Worm (Caenorhabditis elegans) whole organism, late embryonic: ENCODE measurements around the gene col-165.
"Not testable (repeated sequence)": the region's sequence is repeated elsewhere in the genome, so short reads cannot be mapped to it uniquely, and the experiment has no call there.

Source experiments
- C38D4.7 ChIP-seq: fragments of 200-800 bp; sonication (Bioruptor generic); optimal IDR thresholded peaks from 2 replicates; lab custom pipeline; 2018; ENCODE audit warnings: mild to moderate bottlenecking, missing genetic modification characterization, moderate library complexity, missing compliant biosample characterization
- T23F11.4 ChIP-seq: fragments of 200-800 bp; sonication (Bioruptor generic); optimal IDR thresholded peaks from 2 replicates; lab custom pipeline; 2018; ENCODE audit warnings: mild to moderate bottlenecking, missing genetic modification characterization, missing compliant biosample characterization
- ceh-2 ChIP-seq: sonication (generic microtip); optimal IDR thresholded peaks from 2 replicates; lab custom pipeline; 2016; ENCODE audit warnings: missing genotype, missing genetic modification characterization, missing compliant biosample characterization
- ceh-24 ChIP-seq: sonication (generic microtip); optimal IDR thresholded peaks from 2 replicates; lab custom pipeline; 2016; ENCODE audit warnings: mild to moderate bottlenecking, missing genetic modification characterization, missing compliant biosample characterization
- ceh-30 ChIP-seq: fragments of 150-350 bp; optimal IDR thresholded peaks from 2 replicates; lab custom pipeline; 2014; ENCODE audit warnings: missing biosample characterization, missing genetic modification characterization
- ceh-31 ChIP-seq: sonication (generic microtip); optimal IDR thresholded peaks from 2 replicates; lab custom pipeline; 2016; ENCODE audit warnings: missing genetic modification characterization, missing compliant biosample characterization
- ceh-45 ChIP-seq: fragments of 200-800 bp; sonication (Bioruptor generic); IDR thresholded peaks from 2 replicates; pipeline ENCODE4 v1.3.6; 2022; ENCODE audit warnings: missing genetic modification reagents, missing genetic modification characterization, missing compliant biosample characterization
- ceh-48 ChIP-seq: sonication (generic microtip); optimal IDR thresholded peaks from 2 replicates; lab custom pipeline; 2016; ENCODE audit warnings: missing genetic modification characterization, inconsistent platforms, missing compliant biosample characterization
- ceh-9 ChIP-seq: sonication (generic microtip); optimal IDR thresholded peaks from 2 replicates; lab custom pipeline; 2016; ENCODE audit warnings: mild to moderate bottlenecking, missing genetic modification characterization, inconsistent platforms, missing compliant biosample characterization
- dve-1 ChIP-seq: sonication (generic microtip); optimal IDR thresholded peaks from 2 replicates; lab custom pipeline; 2017; ENCODE audit warnings: antibody characterized with exemption, mild to moderate bottlenecking, missing genetic modification characterization, missing compliant biosample characterization
- elt-4 ChIP-seq: sonication (generic microtip); optimal IDR thresholded peaks from 2 replicates; lab custom pipeline; 2016; ENCODE audit warnings: missing genetic modification characterization, missing compliant biosample characterization
- ets-4 ChIP-seq: sonication (generic microtip); optimal IDR thresholded peaks from 2 replicates; lab custom pipeline; 2016; ENCODE audit warnings: missing genetic modification characterization, missing compliant biosample characterization
- eyg-1 ChIP-seq: sonication (generic microtip); optimal IDR thresholded peaks from 2 replicates; lab custom pipeline; 2016; ENCODE audit warnings: missing genotype, missing genetic modification characterization, missing compliant biosample characterization
- fax-1 ChIP-seq: sonication (generic microtip); optimal IDR thresholded peaks from 2 replicates; lab custom pipeline; 2016; ENCODE audit warnings: missing genotype, missing genetic modification characterization, missing compliant biosample characterization
- fkh-6 ChIP-seq: sonication (generic microtip); optimal IDR thresholded peaks from 2 replicates; lab custom pipeline; 2016; ENCODE audit warnings: missing genetic modification characterization, missing compliant biosample characterization
- hlh-13 ChIP-seq: fragments of 200-800 bp; sonication (Bioruptor generic); optimal IDR thresholded peaks from 2 replicates; lab custom pipeline; 2018; ENCODE audit warnings: mild to moderate bottlenecking, missing genetic modification characterization, missing compliant biosample characterization
- hlh-30 ChIP-seq: sonication (generic microtip); optimal IDR thresholded peaks from 2 replicates; lab custom pipeline; 2017; ENCODE audit warnings: antibody characterized with exemption, missing genetic modification characterization, missing compliant biosample characterization; ENCODE audit not compliant: insufficient read depth
- lin-11 ChIP-seq: fragments of 200-800 bp; sonication (Bioruptor generic); optimal IDR thresholded peaks from 2 replicates; lab custom pipeline; 2018; ENCODE audit warnings: mild to moderate bottlenecking, missing genetic modification characterization, missing compliant biosample characterization
- nfya-1 ChIP-seq: sonication (generic microtip); optimal IDR thresholded peaks from 2 replicates; lab custom pipeline; 2017; ENCODE audit warnings: missing genetic modification characterization, mild to moderate bottlenecking, missing compliant biosample characterization, antibody characterized with exemption, moderate library complexity
- nhr-232 ChIP-seq: sonication (generic microtip); optimal IDR thresholded peaks from 2 replicates; lab custom pipeline; 2016; ENCODE audit warnings: missing genetic modification characterization, missing compliant biosample characterization
- pag-3 ChIP-seq: sonication (generic microtip); optimal IDR thresholded peaks from 2 replicates; lab custom pipeline; 2016; ENCODE audit warnings: missing compliant biosample characterization, missing genetic modification characterization, borderline replicate concordance
- pha-4 ChIP-seq: fragments of 150-350 bp; optimal IDR thresholded peaks from 2 replicates; lab custom pipeline; 2018; ENCODE audit warnings: missing biosample characterization, missing genetic modification reagents, missing genetic modification characterization
- pros-1 ChIP-seq: fragments of 150-350 bp; optimal IDR thresholded peaks from 2 replicates; lab custom pipeline; 2014; ENCODE audit warnings: missing biosample characterization, missing genetic modification reagents, missing genetic modification characterization
- sox-4 ChIP-seq: sonication (generic microtip); optimal IDR thresholded peaks from 2 replicates; lab custom pipeline; 2017; ENCODE audit warnings: mild to moderate bottlenecking, missing genetic modification characterization, inconsistent platforms, missing compliant biosample characterization
- tbx-7 ChIP-seq: sonication (generic microtip); optimal IDR thresholded peaks from 2 replicates; lab custom pipeline; 2016; ENCODE audit warnings: missing genotype, missing genetic modification characterization, missing compliant biosample characterization
- ttx-3 ChIP-seq: sonication (generic microtip); optimal IDR thresholded peaks from 2 replicates; lab custom pipeline; 2016; ENCODE audit warnings: missing genetic modification reagents, missing genetic modification characterization, missing compliant biosample characterization
- unc-3 ChIP-seq, 2 experiments: fragments of 200-800 bp in 1 of 2; sonication (Bioruptor generic) in 1 of 2; sonication (generic microtip) in 1 of 2; conservative IDR thresholded peaks in 1 of 2; optimal IDR thresholded peaks in 1 of 2; 2 replicates each; pipeline versions ENCODE4 v1.3.6 to Lab custom; 2016 to 2022; ENCODE audit warnings: missing compliant biosample characterization in 2 of 2, missing genetic modification characterization in 2 of 2, missing genetic modification reagents in 1 of 2
- unc-42 ChIP-seq: sonication (generic microtip); optimal IDR thresholded peaks from 2 replicates; lab custom pipeline; 2016; ENCODE audit warnings: missing genotype, missing genetic modification characterization, missing compliant biosample characterization
- unc-55 ChIP-seq: sonication (generic microtip); optimal IDR thresholded peaks from 2 replicates; lab custom pipeline; 2017; ENCODE audit warnings: missing biosample characterization, missing genetic modification reagents, missing genetic modification characterization

Gene col-165

DNA sequence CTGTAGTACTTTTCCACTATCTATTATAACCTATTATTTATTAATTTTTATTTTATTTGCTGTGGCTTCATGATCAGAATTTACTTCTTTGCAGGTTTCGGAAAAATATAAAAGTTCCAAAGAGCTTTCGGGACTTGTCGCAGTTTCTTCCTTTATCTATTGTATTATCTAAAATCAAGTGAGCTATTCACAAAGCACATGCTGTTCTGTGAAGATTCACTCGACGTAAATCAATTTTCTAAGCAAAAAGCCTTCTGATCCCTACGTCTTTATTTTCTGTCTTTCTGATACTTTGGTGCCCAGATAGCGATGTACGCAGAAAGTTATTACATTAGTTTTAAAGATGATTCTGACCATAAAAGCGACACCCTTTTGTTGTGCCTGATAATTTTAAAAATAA is 36.3 kb upstream of the col-165 start:
- TF ChIP-seq lin-11 (tag; lab: Kevin White, UChicago) (no peak), sox-4 (tag; lab: Kevin White, UChicago) (no peak), C38D4.7 (GFP tag; lab: Kevin White, UChicago) (no peak), unc-42 (peak; percentile 36), dve-1 (no peak), ceh-9 (tag; lab: Kevin White, UChicago) (no peak), elt-4 (tag; lab: Kevin White, UChicago) (no peak), ceh-2 (no peak)

DNA sequence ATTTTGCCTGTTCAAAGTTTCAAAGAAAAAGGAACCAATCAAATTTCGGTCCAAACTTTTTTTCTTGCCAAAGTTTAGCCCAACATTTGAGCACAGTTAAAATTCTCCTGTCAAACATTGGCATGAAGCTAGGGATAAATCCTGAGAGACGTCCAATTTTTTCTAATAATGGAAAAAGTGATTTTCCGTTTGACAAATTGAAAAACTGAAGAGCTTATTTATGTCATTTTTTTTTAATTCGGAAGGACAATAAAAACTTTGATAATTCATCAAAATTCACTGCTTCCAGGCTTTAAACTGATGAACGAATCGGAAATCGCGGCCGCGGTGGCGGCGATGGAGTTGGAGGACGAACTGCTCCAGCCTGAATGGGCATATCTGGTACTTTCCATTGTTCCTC is 32.9 kb upstream of the col-165 start, which contains the start of gene dop-6:
Gene dop-6, plus strand, starts transcription at position 301 of the 400 bp plus-strand sequence.
- TF ChIP-seq fkh-6 (tag; lab: Kevin White, UChicago) = no peak
- no peak for TF ChIP-seq unc-3 (GFP tag; conservative IDR thresholded peaks at IDR 0.05; lab: Robert Waterston, UW)
- no peak for TF ChIP-seq unc-3 (tag; optimal IDR thresholded peaks at IDR 0.05; lab: Kevin White, UChicago)
- TF ChIP-seq hlh-13 (GFP tag; lab: Kevin White, UChicago) = no peak
- no peak for TF ChIP-seq unc-55 (GFP tag; lab: Kevin White, UChicago)
- TF ChIP-seq pha-4 (tag; lab: Kevin White, UChicago) = no peak
- TF ChIP-seq, all 69 proteins: peak for 0

DNA sequence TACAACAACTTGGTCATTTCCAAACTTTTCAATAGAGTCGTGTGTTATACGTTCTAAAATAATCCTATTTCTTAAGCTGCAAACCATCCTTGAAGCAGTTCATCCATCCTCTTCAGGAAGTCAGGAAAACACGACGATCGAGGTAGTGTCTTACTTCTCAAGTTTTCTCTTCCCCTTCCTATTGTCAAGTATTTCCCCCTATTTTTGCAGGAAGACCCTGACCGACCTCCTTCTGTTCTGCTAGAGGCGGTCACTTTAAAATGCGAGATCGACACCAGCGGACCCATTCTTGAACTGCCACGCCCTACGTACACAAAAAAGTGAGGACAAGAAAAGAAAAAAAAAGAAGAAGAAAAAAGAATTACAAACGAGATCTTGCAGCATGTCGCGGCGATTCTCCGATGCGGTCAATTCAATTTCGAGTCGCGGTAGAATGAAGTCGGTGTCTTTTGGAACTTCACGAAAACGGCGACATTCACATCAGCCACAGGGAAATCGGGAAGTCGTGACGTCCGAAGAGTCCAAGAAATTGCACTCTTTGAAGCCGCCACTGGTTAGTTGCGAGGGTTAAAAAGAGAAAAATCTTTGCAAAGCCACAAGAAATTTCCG is 30.5 kb upstream of the col-165 start:
- TF ChIP-seq C38D4.7 (GFP tag; lab: Kevin White, UChicago) (no peak), ttx-3 (tag; lab: Kevin White, UChicago) (no peak), unc-42 (peak; percentile 58), tbx-7 (tag; lab: Kevin White, UChicago) (no peak)

DNA sequence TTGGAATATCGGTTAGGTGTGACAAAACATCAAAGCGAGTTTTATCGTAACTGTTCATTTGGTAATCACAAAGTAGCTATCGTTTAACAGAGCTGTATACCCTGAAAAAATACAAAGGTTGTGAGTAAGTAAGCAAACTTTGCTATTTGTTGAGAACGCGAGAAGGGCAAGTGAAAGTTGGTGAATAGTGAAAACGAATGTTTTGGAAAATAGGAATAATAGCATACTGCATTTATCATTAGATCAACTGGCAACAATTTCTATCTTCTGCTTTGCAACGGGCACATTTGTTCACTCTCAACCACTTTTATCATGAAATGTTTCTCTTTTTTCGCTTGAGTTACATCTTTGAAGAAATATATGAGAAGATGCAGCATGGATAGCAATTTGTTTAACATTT is 24.6 kb upstream of the col-165 start, which contains the start of gene C24A8.5:
Gene C24A8.5, minus strand, starts transcription at position 101 of the 400 bp plus-strand sequence.
- no peak for TF ChIP-seq T23F11.4 (GFP tag; lab: Kevin White, UChicago)
- TF ChIP-seq nhr-232 (tag; lab: Kevin White, UChicago) = no peak
- no peak for TF ChIP-seq hlh-30
- no peak for TF ChIP-seq pros-1 (tag; lab: Kevin White, UChicago)
- TF ChIP-seq fax-1 = no peak
- TF ChIP-seq ceh-30 = no peak
- no peak for TF ChIP-seq ceh-31 (tag; lab: Kevin White, UChicago)
- no peak for TF ChIP-seq eyg-1 (tag; lab: Kevin White, UChicago)
- TF ChIP-seq ceh-24 (tag; lab: Kevin White, UChicago) = no peak
- no peak for TF ChIP-seq ceh-48 (tag; lab: Kevin White, UChicago)
- no peak for TF ChIP-seq unc-3 (GFP tag; conservative IDR thresholded peaks at IDR 0.05; lab: Robert Waterston, UW)
- no peak for TF ChIP-seq unc-3 (tag; optimal IDR thresholded peaks at IDR 0.05; lab: Kevin White, UChicago)
- TF ChIP-seq pha-4 (tag; lab: Kevin White, UChicago) = no peak
- no peak for TF ChIP-seq pag-3 (tag; lab: Kevin White, UChicago)

DNA sequence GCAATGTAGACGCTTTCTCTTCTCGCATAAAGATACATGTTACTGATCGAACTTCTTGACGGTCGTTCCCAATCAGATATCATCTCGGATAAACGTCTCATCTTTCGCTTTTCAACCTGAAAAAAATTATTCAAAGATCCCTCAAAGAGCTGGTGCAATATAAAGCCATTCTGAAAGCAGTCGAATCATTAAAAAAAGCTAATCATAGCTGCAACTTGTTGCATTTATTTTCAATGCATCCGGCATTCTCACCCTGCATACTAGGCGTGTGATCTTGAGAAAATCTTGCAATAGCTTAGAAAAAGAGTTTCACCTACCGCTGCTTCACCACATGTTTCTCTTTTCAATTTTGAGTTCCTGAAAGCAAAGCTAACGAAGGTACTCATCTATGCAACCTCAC is 21.1 kb upstream of the col-165 start, which contains the start of gene C24A8.6:
Gene C24A8.6, minus strand, starts transcription at position 101 of the 400 bp plus-strand sequence.
- not testable (repeated sequence) for TF ChIP-seq pha-4 (tag; lab: Kevin White, UChicago); ceh-45 (GFP tag; lab: Robert Waterston, UW); unc-3 (GFP tag; conservative IDR thresholded peaks at IDR 0.05; lab: Robert Waterston, UW); unc-3 (tag; optimal IDR thresholded peaks at IDR 0.05; lab: Kevin White, UChicago)

DNA sequence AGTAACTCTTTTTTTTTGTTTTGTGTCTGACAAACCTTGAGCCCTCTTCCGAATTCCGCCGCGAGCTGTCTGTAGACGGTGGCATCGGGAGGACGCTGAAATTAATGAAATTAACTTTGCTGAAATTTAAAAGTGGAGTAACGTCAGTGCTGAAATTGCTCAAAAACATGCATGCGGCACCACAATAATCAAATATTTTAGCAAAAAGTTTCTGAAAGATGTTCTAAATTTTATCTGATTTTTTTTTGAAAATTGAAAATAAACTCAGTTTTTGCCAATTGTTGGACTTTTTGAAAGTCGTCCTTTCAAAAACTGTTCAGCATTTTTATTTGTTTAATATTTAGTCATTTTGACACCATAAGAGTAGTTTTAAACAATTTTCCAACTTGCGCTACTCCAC is 17.5 kb upstream of the col-165 start, which contains the start of gene cst-2:
Gene cst-2, minus strand, starts transcription at position 101 of the 400 bp plus-strand sequence.
- TF ChIP-seq nfya-1, lin-11, ets-4 (tag; lab: Kevin White, UChicago): not testable (repeated sequence)
